Worm (Caenorhabditis elegans) whole organism, L3 larva: ENCODE measurements around the gene F09C6.13.

Experiments used
- R02D3.7 ChIP-seq: fragments of 150-350 bp; optimal IDR thresholded peaks from 2 replicates; lab custom pipeline; 2014; ENCODE audit warnings: missing biosample characterization, missing genetic modification characterization
- ZK546.5 ChIP-seq: sonication (generic microtip); optimal IDR thresholded peaks from 2 replicates; lab custom pipeline; 2017; ENCODE audit warnings: missing biosample characterization, missing genetic modification characterization
- aly-2 ChIP-seq: fragments of 150-350 bp; optimal IDR thresholded peaks from 2 replicates; lab custom pipeline; 2014; ENCODE audit warnings: missing biosample characterization, missing genetic modification characterization
- ama-1 ChIP-seq: fragments of 150-350 bp; optimal IDR thresholded peaks from 2 replicates; lab custom pipeline; 2018
- ceh-16 ChIP-seq: sonication (generic microtip); optimal IDR thresholded peaks from 2 replicates; lab custom pipeline; 2017; ENCODE audit warnings: missing biosample characterization, missing genetic modification characterization
- ceh-9 ChIP-seq: sonication (generic microtip); optimal IDR thresholded peaks from 2 replicates; lab custom pipeline; 2018; ENCODE audit warnings: missing biosample characterization, missing genetic modification characterization
- daf-12 ChIP-seq: fragments of 150-350 bp; optimal IDR thresholded peaks from 2 replicates; lab custom pipeline; 2014; ENCODE audit warnings: missing biosample characterization, missing genetic modification reagents, missing genetic modification characterization
- egl-27 ChIP-seq: sonication (generic microtip); optimal IDR thresholded peaks from 4 replicates; lab custom pipeline; 2017; ENCODE audit warnings: missing biosample characterization, missing genetic modification reagents, missing genetic modification characterization
- egl-5 ChIP-seq: fragments of 150-350 bp; optimal IDR thresholded peaks from 2 replicates; lab custom pipeline; 2017; ENCODE audit warnings: missing biosample characterization, missing genetic modification reagents, missing genetic modification characterization, inconsistent platforms
- elt-1 ChIP-seq: fragments of 150-350 bp; optimal IDR thresholded peaks from 2 replicates; lab custom pipeline; 2014; ENCODE audit warnings: missing biosample characterization, missing genetic modification characterization
- elt-2 ChIP-seq: sonication (generic microtip); optimal IDR thresholded peaks from 2 replicates; lab custom pipeline; 2016; ENCODE audit warnings: missing genetic modification reagents, mild to moderate bottlenecking, missing genetic modification characterization, missing compliant biosample characterization
- elt-3 ChIP-seq, 3 experiments: fragments of 150-350 bp in 1 of 3; sonication (generic microtip) in 2 of 3; optimal IDR thresholded peaks; 2 replicates in 2 of 3; 4 replicates in 1 of 3; lab custom pipeline; 2014 to 2017; ENCODE audit warnings: missing biosample characterization in 3 of 3, missing genetic modification characterization in 3 of 3
- eor-1 ChIP-seq, 2 experiments: fragments of 150-350 bp; optimal IDR thresholded peaks; 2 replicates each; lab custom pipeline; 2014 to 2018; ENCODE audit warnings: missing biosample characterization in 2 of 2, missing genetic modification characterization in 2 of 2
- fkh-2 ChIP-seq: fragments of 150-350 bp; optimal IDR thresholded peaks from 2 replicates; lab custom pipeline; 2014; ENCODE audit warnings: missing biosample characterization, missing genetic modification reagents, missing genetic modification characterization
- fos-1 ChIP-seq: fragments of 150-350 bp; optimal IDR thresholded peaks from 2 replicates; lab custom pipeline; 2014; ENCODE audit warnings: missing biosample characterization, missing genetic modification characterization
- hmg-11 ChIP-seq: sonication (generic microtip); optimal IDR thresholded peaks from 2 replicates; lab custom pipeline; 2016; ENCODE audit warnings: missing genetic modification characterization, missing compliant biosample characterization
- lin-15B ChIP-seq: fragments of 150-350 bp; optimal IDR thresholded peaks from 2 replicates; lab custom pipeline; 2014; ENCODE audit warnings: missing biosample characterization, missing genetic modification characterization
- lin-39 ChIP-seq: fragments of 150-350 bp; optimal IDR thresholded peaks from 2 replicates; lab custom pipeline; 2018; ENCODE audit warnings: missing biosample characterization, missing genetic modification reagents, missing genetic modification characterization
- lsy-12 ChIP-seq: sonication (generic microtip); optimal IDR thresholded peaks from 2 replicates; lab custom pipeline; 2016; ENCODE audit warnings: mild to moderate bottlenecking, missing genetic modification characterization, missing compliant biosample characterization
- mml-1 ChIP-seq: fragments of 150-350 bp; sonication (generic microtip); optimal IDR thresholded peaks from 3 replicates; lab custom pipeline; 2014; ENCODE audit warnings: missing biosample characterization, missing genetic modification characterization
- nfya-1 ChIP-seq: sonication (generic microtip); optimal IDR thresholded peaks from 2 replicates; lab custom pipeline; 2017; ENCODE audit warnings: missing genetic modification characterization, mild to moderate bottlenecking, missing compliant biosample characterization, antibody characterized with exemption, moderate library complexity; ENCODE audit not compliant: insufficient read depth
- nhr-23 ChIP-seq: fragments of 150-350 bp; optimal IDR thresholded peaks from 2 replicates; lab custom pipeline; 2014; ENCODE audit warnings: missing biosample characterization, missing genetic modification reagents, missing genetic modification characterization
- nhr-237 ChIP-seq: fragments of 150-350 bp; optimal IDR thresholded peaks from 2 replicates; lab custom pipeline; 2014; ENCODE audit warnings: missing biosample characterization, missing genetic modification characterization
- nhr-25 ChIP-seq: sonication (generic microtip); optimal IDR thresholded peaks from 2 replicates; lab custom pipeline; 2017; ENCODE audit warnings: missing biosample characterization, missing genetic modification characterization
- nhr-28 ChIP-seq: fragments of 150-350 bp; optimal IDR thresholded peaks from 2 replicates; lab custom pipeline; 2014; ENCODE audit warnings: missing biosample characterization, missing genetic modification characterization
- nhr-76 ChIP-seq: fragments of 150-350 bp; sonication (generic microtip); optimal IDR thresholded peaks from 5 replicates; lab custom pipeline; 2014; ENCODE audit warnings: missing biosample characterization, missing genetic modification characterization
- nhr-77 ChIP-seq: fragments of 150-350 bp; optimal IDR thresholded peaks from 2 replicates; lab custom pipeline; 2014; ENCODE audit warnings: missing biosample characterization, missing genetic modification characterization
- pha-4 ChIP-seq: fragments of 150-350 bp; optimal IDR thresholded peaks from 2 replicates; lab custom pipeline; 2014; ENCODE audit warnings: missing biosample characterization, missing genetic modification reagents, missing genetic modification characterization
- skn-1 ChIP-seq: fragments of 150-350 bp; optimal IDR thresholded peaks from 2 replicates; lab custom pipeline; 2014; ENCODE audit warnings: missing biosample characterization, missing genetic modification characterization
- snpc-4 ChIP-seq: fragments of 150-350 bp; optimal IDR thresholded peaks from 2 replicates; lab custom pipeline; 2014; ENCODE audit warnings: missing biosample characterization, missing genetic modification characterization
- tbx-2 ChIP-seq: sonication (generic microtip); optimal IDR thresholded peaks from 2 replicates; lab custom pipeline; 2016; ENCODE audit warnings: mild to moderate bottlenecking, missing genetic modification characterization, missing compliant biosample characterization
- unc-39 ChIP-seq: sonication (generic microtip); optimal IDR thresholded peaks from 4 replicates; lab custom pipeline; 2017; ENCODE audit warnings: missing biosample characterization, missing genetic modification characterization
- unc-62 ChIP-seq: fragments of 150-350 bp; sonication (generic microtip); optimal IDR thresholded peaks from 4 replicates; lab custom pipeline; 2014; ENCODE audit warnings: missing biosample characterization, missing genetic modification reagents, missing genetic modification characterization
- ztf-11 ChIP-seq: fragments of 150-350 bp; optimal IDR thresholded peaks from 2 replicates; lab custom pipeline; 2014; ENCODE audit warnings: missing biosample characterization, missing genetic modification characterization

F09C6.13 gene

DNA sequence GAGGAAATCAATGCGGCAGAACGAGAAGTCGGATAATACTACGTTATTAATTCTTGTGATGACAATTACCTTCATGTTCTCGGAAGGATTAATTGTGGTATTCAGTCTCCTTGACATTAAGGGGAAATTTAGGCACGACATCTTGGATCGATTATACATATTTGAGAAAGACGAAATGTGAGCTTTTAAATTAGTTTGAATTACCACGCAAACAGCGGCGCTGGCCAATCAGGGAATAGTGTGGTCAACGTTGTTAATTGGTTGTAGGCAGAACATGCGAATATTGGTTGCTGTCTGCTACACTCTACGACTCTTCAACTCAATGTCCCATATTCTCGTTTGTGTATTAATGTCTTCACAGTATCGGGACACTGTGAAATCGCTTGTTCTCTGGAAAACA, 9.9 kb upstream of the F09C6.13 start, which contains the start of gene F49A5.10:
TSS of gene F49A5.10 (plus strand) at position 301 of the 400 bp plus-strand sequence.
- TF ChIP-seq elt-3 (tag; optimal IDR thresholded peaks at IDR 0.05; lab: Kevin White, UChicago) (no peak), R02D3.7 (no peak), daf-12 (tag; lab: Kevin White, UChicago) (no peak), nfya-1 (no peak), egl-5 (tag; lab: Kevin White, UChicago) (no peak), ama-1 (lab: Kevin White, UChicago) (no peak), nhr-237 (tag; lab: Kevin White, UChicago) (no peak), nhr-23 (tag; lab: Kevin White, UChicago) (no peak)
- TF ChIP-seq, all 47 proteins: peak for 0

DNA sequence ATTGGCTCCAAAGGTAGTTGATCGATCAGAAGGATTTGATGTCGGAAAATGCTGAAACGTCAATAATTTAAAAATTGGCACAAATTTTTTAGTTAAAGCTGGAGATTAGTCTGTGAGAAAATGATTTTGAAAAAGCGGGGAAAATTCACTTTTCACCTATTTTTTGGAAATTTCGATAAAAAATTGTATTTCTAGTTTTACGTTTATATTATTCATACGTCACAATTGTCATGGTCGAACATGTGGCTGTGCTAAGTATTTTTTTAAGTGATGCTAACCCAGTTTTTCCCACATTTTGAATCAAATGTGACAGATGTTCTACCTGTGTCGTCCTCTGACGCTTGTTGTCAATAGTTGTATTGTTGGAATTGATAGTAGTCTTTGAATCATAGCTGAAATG, 5.3 kb upstream of the F09C6.13 start:
- TF ChIP-seq skn-1 (no peak), egl-27 (tag; lab: Kevin White, UChicago) (no peak), fos-1 (tag; lab: Kevin White, UChicago) (no peak), nhr-28 (tag; lab: Kevin White, UChicago) (no peak), egl-5 (tag; lab: Kevin White, UChicago) (no peak), ceh-16 (no peak), pha-4 (no peak), hmg-11 (tag; lab: Kevin White, UChicago) (no peak), ZK546.5 (tag; lab: Kevin White, UChicago) (no peak), nhr-23 (tag; lab: Kevin White, UChicago) (no peak), snpc-4 (tag; lab: Kevin White, UChicago) (no peak), nhr-25 (tag; lab: Kevin White, UChicago) (no peak), nhr-76 (tag; lab: Kevin White, UChicago) (no peak), fkh-2 (tag; lab: Kevin White, UChicago) (no peak), aly-2 (no peak), tbx-2 (no peak), elt-2 (tag; lab: Kevin White, UChicago) (no peak), ztf-11 (tag; lab: Kevin White, UChicago) (no peak)

ce11 chrV:16880054-16880453, 4.8 kb upstream of the F09C6.13 start, which contains the start of gene F09C6.3:
TSS of gene F09C6.3 (minus strand) at chrV:16880154.
- TF ChIP-seq elt-2 (tag; lab: Kevin White, UChicago) (no peak), ZK546.5 (tag; lab: Kevin White, UChicago) (no peak), egl-27 (tag; lab: Kevin White, UChicago) (no peak), nhr-28 (tag; lab: Kevin White, UChicago) (no peak), elt-3 (tag; optimal IDR thresholded peaks at IDR 0.05; lab: Kevin White, UChicago) (no peak), nhr-25 (tag; lab: Kevin White, UChicago) (no peak)

DNA sequence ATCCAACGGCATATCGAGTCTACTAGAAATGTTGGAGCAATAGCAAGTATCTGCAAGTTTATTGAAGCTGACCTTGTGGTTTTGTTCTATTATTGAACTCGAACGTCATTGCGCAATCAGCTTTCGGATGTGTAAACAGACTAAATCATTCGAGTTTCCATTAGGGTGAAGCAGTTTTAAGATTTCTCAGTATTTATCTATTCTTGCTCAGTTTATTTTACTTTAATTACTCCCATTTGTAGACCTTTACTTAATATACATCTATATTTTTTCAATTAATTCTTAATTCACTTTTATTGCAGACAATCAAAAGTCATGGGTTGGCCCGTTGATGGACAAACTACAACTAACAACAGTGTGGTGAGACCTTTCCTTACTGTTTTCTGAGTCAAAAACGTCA, 4.2 kb upstream of the F09C6.13 start, which contains the start of gene F09C6.14:
TSS of gene F09C6.14 (plus strand) at position 301 of the 400 bp plus-strand sequence.
- TF ChIP-seq nhr-76 (tag; lab: Kevin White, UChicago) (no peak), nhr-77 (no peak), unc-39 (no peak), lin-39 (tag; lab: Kevin White, UChicago) (no peak)

- TF ChIP-seq unc-62 (GFP tag; lab: Kevin White, UChicago) (no peak), pha-4 (peak; percentile 95), nhr-25 (tag; lab: Kevin White, UChicago) (no peak)
Measured at ce11 chrV:16882260-16882918, 2.5 kb upstream of the F09C6.13 start, which contains the start of the genes F09C6.11 and F09C6.12. TSS of gene F09C6.11 (minus strand) at chrV:16882310. TSS of gene F09C6.12 (plus strand) at chrV:16882868.

- TF ChIP-seq tbx-2 (no peak), unc-39 (no peak), eor-1 (tag; optimal IDR thresholded peaks at IDR 0.05; lab: Kevin White, UChicago) (no peak), elt-1 (tag; lab: Kevin White, UChicago) (no peak), hmg-11 (tag; lab: Kevin White, UChicago) (no peak), lin-39 (tag; lab: Kevin White, UChicago) (no peak), mml-1 (tag; lab: Kevin White, UChicago) (no peak), ama-1 (lab: Kevin White, UChicago) (no peak), elt-3 (tag; optimal IDR thresholded peaks at IDR 0.05; lab: Kevin White, UChicago) (no peak), lin-15B (no peak), ceh-9 (tag; lab: Kevin White, UChicago) (no peak), egl-5 (tag; lab: Kevin White, UChicago) (no peak), nhr-28 (tag; lab: Kevin White, UChicago) (no peak), nhr-25 (tag; lab: Kevin White, UChicago) (no peak), skn-1 (no peak), ZK546.5 (tag; lab: Kevin White, UChicago) (no peak), lsy-12 (tag; lab: Kevin White, UChicago) (no peak)
Measured at ce11 chrV:16888788-16889325, 4.0 kb downstream of the F09C6.13 start, which contains the start of the genes ifas-2 and fbxa-44. TSS of gene ifas-2 (minus strand) at chrV:16888888. TSS of gene fbxa-44 (plus strand) at chrV:16889275.
